Worm (Caenorhabditis elegans) whole organism, L2 larva: Measurements from ENCODE around the gene Y69H2.1.

ENCODE experiments used
- C34F6.9 ChIP-seq: fragments of 150-350 bp; optimal IDR thresholded peaks from 2 replicates; lab custom pipeline; 2014; ENCODE audit warnings: missing biosample characterization, missing genetic modification characterization
- F13H6.1 ChIP-seq: sonication (generic microtip); optimal IDR thresholded peaks from 2 replicates; lab custom pipeline; 2016; ENCODE audit warnings: missing genetic modification characterization, missing compliant biosample characterization
- R02D3.7 ChIP-seq: fragments of 150-350 bp; optimal IDR thresholded peaks from 2 replicates; lab custom pipeline; 2014; ENCODE audit warnings: missing biosample characterization, missing genetic modification characterization
- ZK546.5 ChIP-seq: sonication (generic microtip); optimal IDR thresholded peaks from 2 replicates; lab custom pipeline; 2017; ENCODE audit warnings: missing biosample characterization, missing genetic modification characterization
- alr-1 ChIP-seq: fragments of 150-350 bp; optimal IDR thresholded peaks from 2 replicates; lab custom pipeline; 2014; ENCODE audit warnings: missing biosample characterization, missing genetic modification characterization
- aly-2 ChIP-seq: fragments of 150-350 bp; optimal IDR thresholded peaks from 2 replicates; lab custom pipeline; 2014; ENCODE audit warnings: missing biosample characterization, missing genetic modification characterization
- ama-1 ChIP-seq: fragments of 150-350 bp; optimal IDR thresholded peaks from 2 replicates; lab custom pipeline; 2018; ENCODE audit warnings: inconsistent platforms
- blmp-1 ChIP-seq: sonication (generic microtip); optimal IDR thresholded peaks from 2 replicates; lab custom pipeline; 2017; ENCODE audit warnings: missing genetic modification characterization, mild to moderate bottlenecking, missing compliant biosample characterization, antibody characterized with exemption, moderate library complexity; ENCODE audit not compliant: insufficient read depth
- ceh-16 ChIP-seq: fragments of 150-350 bp; optimal IDR thresholded peaks from 2 replicates; lab custom pipeline; 2014; ENCODE audit warnings: missing biosample characterization, missing genetic modification characterization
- ceh-82 ChIP-seq: fragments of 150-350 bp; optimal IDR thresholded peaks from 2 replicates; lab custom pipeline; 2014; ENCODE audit warnings: missing biosample characterization, missing genetic modification characterization
- dmd-4 ChIP-seq: sonication (generic microtip); optimal IDR thresholded peaks from 2 replicates; lab custom pipeline; 2017; ENCODE audit warnings: missing biosample characterization, missing genetic modification characterization
- elt-1 ChIP-seq: fragments of 150-350 bp; optimal IDR thresholded peaks from 2 replicates; lab custom pipeline; 2014; ENCODE audit warnings: missing biosample characterization, missing genetic modification characterization
- elt-3 ChIP-seq: sonication (generic microtip); optimal IDR thresholded peaks from 2 replicates; lab custom pipeline; 2017; ENCODE audit warnings: missing biosample characterization, missing genetic modification characterization
- fos-1 ChIP-seq: fragments of 150-350 bp; optimal IDR thresholded peaks from 2 replicates; lab custom pipeline; 2014; ENCODE audit warnings: missing biosample characterization, missing genetic modification characterization
- gmeb-1 ChIP-seq: fragments of 150-350 bp; optimal IDR thresholded peaks from 2 replicates; lab custom pipeline; 2014; ENCODE audit warnings: missing biosample characterization, missing genetic modification characterization
- lin-11 ChIP-seq: fragments of 150-350 bp; sonication (generic microtip); optimal IDR thresholded peaks from 2 replicates; lab custom pipeline; 2014; ENCODE audit warnings: missing biosample characterization, missing genetic modification characterization, inconsistent platforms, mixed read lengths
- lin-13 ChIP-seq: fragments of 150-350 bp; optimal IDR thresholded peaks from 2 replicates; lab custom pipeline; 2014; ENCODE audit warnings: missing biosample characterization, missing genetic modification reagents, missing genetic modification characterization
- lin-39 ChIP-seq: fragments of 150-350 bp; optimal IDR thresholded peaks from 2 replicates; lab custom pipeline; 2014; ENCODE audit warnings: missing biosample characterization, missing genetic modification reagents, missing genetic modification characterization
- lsy-2 ChIP-seq, 2 experiments: fragments of 150-350 bp in 1 of 2; sonication (generic microtip) in 1 of 2; optimal IDR thresholded peaks; 2 replicates each; lab custom pipeline; 2014 to 2017; ENCODE audit warnings: missing biosample characterization in 2 of 2, missing genetic modification characterization in 2 of 2
- mab-5 ChIP-seq: fragments of 150-350 bp; optimal IDR thresholded peaks from 2 replicates; lab custom pipeline; 2014; ENCODE audit warnings: missing biosample characterization, missing genetic modification characterization
- mbf-1 ChIP-seq: sonication (generic microtip); optimal IDR thresholded peaks from 2 replicates; lab custom pipeline; 2017; ENCODE audit warnings: missing biosample characterization, missing genetic modification characterization
- mdl-1 ChIP-seq, 2 experiments: fragments of 150-350 bp in 1 of 2; sonication (generic microtip) in 1 of 2; optimal IDR thresholded peaks; 2 replicates each; lab custom pipeline; 2017; ENCODE audit warnings: missing biosample characterization in 2 of 2, missing genetic modification characterization in 2 of 2
- nhr-10 ChIP-seq: sonication (generic microtip); optimal IDR thresholded peaks from 2 replicates; lab custom pipeline; 2017; ENCODE audit warnings: missing biosample characterization, missing genetic modification characterization
- nhr-11 ChIP-seq: fragments of 150-350 bp; optimal IDR thresholded peaks from 2 replicates; lab custom pipeline; 2014; ENCODE audit warnings: missing biosample characterization, missing genetic modification characterization
- nhr-12 ChIP-seq: fragments of 150-350 bp; optimal IDR thresholded peaks from 2 replicates; lab custom pipeline; 2014; ENCODE audit warnings: missing biosample characterization, missing genetic modification characterization
- nhr-129 ChIP-seq: fragments of 150-350 bp; optimal IDR thresholded peaks from 2 replicates; lab custom pipeline; 2014; ENCODE audit warnings: missing biosample characterization, missing genetic modification characterization
- nhr-21 ChIP-seq: fragments of 150-350 bp; optimal IDR thresholded peaks from 2 replicates; lab custom pipeline; 2014; ENCODE audit warnings: missing biosample characterization, missing genetic modification characterization
- nhr-23 ChIP-seq: fragments of 150-350 bp; optimal IDR thresholded peaks from 2 replicates; lab custom pipeline; 2014; ENCODE audit warnings: missing biosample characterization, missing genetic modification reagents, missing genetic modification characterization
- nhr-237 ChIP-seq: fragments of 150-350 bp; optimal IDR thresholded peaks from 2 replicates; lab custom pipeline; 2014; ENCODE audit warnings: missing biosample characterization, missing genetic modification characterization
- nhr-6 ChIP-seq: fragments of 150-350 bp; optimal IDR thresholded peaks from 2 replicates; lab custom pipeline; 2014; ENCODE audit warnings: missing biosample characterization, missing genetic modification characterization
- nhr-77 ChIP-seq: fragments of 150-350 bp; optimal IDR thresholded peaks from 2 replicates; lab custom pipeline; 2014; ENCODE audit warnings: missing biosample characterization, missing genetic modification characterization
- peb-1 ChIP-seq: fragments of 150-350 bp; optimal IDR thresholded peaks from 2 replicates; lab custom pipeline; 2014; ENCODE audit warnings: missing biosample characterization, missing genetic modification characterization
- sem-4 ChIP-seq: fragments of 150-350 bp; optimal IDR thresholded peaks from 2 replicates; lab custom pipeline; 2014; ENCODE audit warnings: missing biosample characterization, missing genetic modification reagents, missing genetic modification characterization
- skn-1 ChIP-seq: sonication (generic microtip); optimal IDR thresholded peaks from 2 replicates; lab custom pipeline; 2017; ENCODE audit warnings: missing biosample characterization, missing genetic modification characterization
- sma-3 ChIP-seq: sonication (generic microtip); optimal IDR thresholded peaks from 2 replicates; lab custom pipeline; 2016; ENCODE audit warnings: missing genetic modification reagents, missing genetic modification characterization, missing compliant biosample characterization
- sma-9 ChIP-seq, 2 experiments: fragments of 150-350 bp in 1 of 2; sonication (generic microtip) in 1 of 2; optimal IDR thresholded peaks; 2 replicates each; lab custom pipeline; 2014 to 2016; ENCODE audit warnings: missing genetic modification characterization in 2 of 2, mild to moderate bottlenecking in 1 of 2, missing biosample characterization in 1 of 2, missing compliant biosample characterization in 1 of 2, missing genetic modification reagents in 1 of 2, moderate library complexity in 1 of 2
- snpc-4 ChIP-seq: fragments of 150-350 bp; optimal IDR thresholded peaks from 2 replicates; lab custom pipeline; 2014; ENCODE audit warnings: missing biosample characterization, missing genetic modification characterization
- unc-39 ChIP-seq: fragments of 150-350 bp; optimal IDR thresholded peaks from 2 replicates; lab custom pipeline; 2014; ENCODE audit warnings: missing biosample characterization, missing genetic modification characterization
- unc-62 ChIP-seq: fragments of 150-350 bp; optimal IDR thresholded peaks from 2 replicates; lab custom pipeline; 2014; ENCODE audit warnings: missing biosample characterization, missing genetic modification reagents, missing genetic modification characterization
- zag-1 ChIP-seq: fragments of 150-350 bp; optimal IDR thresholded peaks from 2 replicates; lab custom pipeline; 2014; ENCODE audit warnings: missing biosample characterization, missing genetic modification characterization
- ztf-1 ChIP-seq: fragments of 200-800 bp; sonication (Bioruptor generic); conservative IDR thresholded peaks from 2 replicates; pipeline ENCODE4 v1.3.6; 2022; ENCODE audit warnings: missing genetic modification characterization, missing compliant biosample characterization
- ztf-4 ChIP-seq: fragments of 150-350 bp; optimal IDR thresholded peaks from 2 replicates; lab custom pipeline; 2014; ENCODE audit warnings: missing biosample characterization, missing genetic modification characterization

Gene Y69H2.1

DNA sequence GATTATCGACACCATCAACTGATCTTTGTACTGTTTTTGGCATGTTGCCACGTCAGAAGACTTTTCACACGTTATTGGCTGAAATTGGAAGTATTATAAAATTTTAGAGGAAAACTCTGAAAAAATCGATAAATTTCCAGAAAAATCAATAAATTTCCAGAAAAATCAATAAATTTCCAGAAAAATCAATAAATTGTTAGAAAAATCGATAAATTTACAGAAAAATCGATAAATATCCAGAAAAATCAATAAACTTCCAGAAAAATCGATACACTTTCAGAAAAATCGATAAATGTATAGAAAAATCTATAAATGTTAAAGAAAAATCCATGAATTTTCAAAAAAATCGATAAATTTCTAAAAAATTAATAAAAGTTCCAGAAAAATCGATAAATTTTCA is 6.5 kb upstream of the Y69H2.1 start:
- TF ChIP-seq nhr-21 (tag; lab: Kevin White, UChicago): no peak
- no peak for TF ChIP-seq ZK546.5
- TF ChIP-seq dmd-4 (tag; lab: Kevin White, UChicago): no peak
- no peak for TF ChIP-seq sma-3 (GFP tag; lab: Kevin White, UChicago)
- no peak for TF ChIP-seq C34F6.9 (tag; lab: Kevin White, UChicago)

DNA sequence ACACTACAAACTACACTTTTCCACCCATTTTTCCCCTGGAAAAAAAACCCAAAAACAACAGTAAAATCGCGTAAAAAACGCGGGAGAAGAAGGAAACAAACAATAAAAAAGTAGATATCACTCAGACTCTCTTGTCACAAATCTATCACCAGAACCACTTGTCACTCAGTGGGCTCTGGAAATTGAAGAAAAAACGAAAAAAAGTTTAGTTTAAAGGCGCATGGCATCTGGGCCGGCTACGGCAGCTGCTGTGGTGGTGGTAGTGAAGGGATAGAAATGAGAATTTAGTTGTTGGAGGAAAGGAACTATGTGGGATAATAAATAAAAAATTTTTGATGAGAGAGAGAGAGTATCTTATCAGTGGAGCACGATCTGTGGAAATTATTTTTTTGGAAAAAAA is 5.1 kb upstream of the Y69H2.1 start:
- no peak for TF ChIP-seq unc-62 (GFP tag; lab: Kevin White, UChicago)
- TF ChIP-seq C34F6.9 (tag; lab: Kevin White, UChicago): peak; percentile 23
- TF ChIP-seq, all 48 proteins: peak for 1

DNA sequence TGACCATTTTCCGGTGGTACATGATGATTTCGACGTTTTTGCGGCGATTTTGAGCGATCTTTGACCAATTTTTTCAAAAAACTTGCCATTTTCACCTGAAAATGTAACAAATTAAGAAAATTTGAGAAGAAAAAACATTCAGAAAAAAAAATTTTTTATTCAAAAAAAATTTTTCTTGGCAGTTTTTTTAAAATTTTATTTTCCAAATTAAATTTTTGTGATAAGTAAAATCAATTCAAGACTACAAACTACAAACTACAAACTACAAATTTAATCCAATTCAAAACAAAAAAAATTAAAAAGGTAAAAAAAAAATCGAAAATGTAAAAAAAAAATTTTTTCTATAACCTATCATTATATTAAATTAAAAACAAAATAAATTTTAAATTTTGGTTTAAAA is 4.4 kb upstream of the Y69H2.1 start, which contains the start of gene Y69H2.15:
Gene Y69H2.15, minus strand, starts transcription at position 101 of the 400 bp plus-strand sequence.
- TF ChIP-seq C34F6.9 (tag; lab: Kevin White, UChicago): no peak
- no peak for TF ChIP-seq zag-1 (tag; lab: Kevin White, UChicago)
- no peak for TF ChIP-seq R02D3.7 (tag; lab: Kevin White, UChicago)
- no peak for TF ChIP-seq ceh-82 (tag; lab: Kevin White, UChicago)
- TF ChIP-seq nhr-237 (tag; lab: Kevin White, UChicago): no peak
- TF ChIP-seq ztf-1 (GFP tag; lab: Robert Waterston, UW): no peak
- no peak for TF ChIP-seq ztf-4 (tag; lab: Kevin White, UChicago)
- TF ChIP-seq nhr-21 (tag; lab: Kevin White, UChicago): no peak
- no peak for TF ChIP-seq snpc-4 (tag; lab: Kevin White, UChicago)
- no peak for TF ChIP-seq mab-5 (tag; lab: Kevin White, UChicago)
- TF ChIP-seq sma-3 (GFP tag; lab: Kevin White, UChicago): no peak
- no peak for TF ChIP-seq nhr-6
- no peak for TF ChIP-seq unc-39 (tag; lab: Kevin White, UChicago)
- no peak for TF ChIP-seq gmeb-1 (tag; lab: Kevin White, UChicago)
- no peak for TF ChIP-seq lsy-2 (tag; optimal IDR thresholded peaks at IDR 0.05; lab: Kevin White, UChicago)

DNA sequence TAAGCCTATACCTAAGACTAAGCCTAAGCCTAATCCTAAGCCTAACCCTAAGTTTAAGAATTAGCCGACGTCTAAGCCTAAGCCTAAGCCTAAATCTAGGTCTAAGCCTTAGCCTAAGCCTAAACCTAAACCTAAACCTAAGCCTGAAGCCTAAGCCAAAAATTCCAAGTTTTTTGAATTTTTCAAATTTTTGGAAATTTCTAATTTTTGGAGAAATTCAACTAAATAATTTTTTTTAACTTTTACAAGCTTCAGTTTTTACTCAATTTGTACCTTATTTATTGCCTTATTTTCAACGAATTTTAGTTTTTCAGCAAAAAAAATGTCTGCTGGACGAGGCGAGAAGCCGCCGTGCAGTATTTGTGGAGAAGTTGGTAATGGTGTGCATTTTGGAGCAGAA is 6.1 kb downstream of the Y69H2.1 start, which contains the start of gene nhr-70:
Gene nhr-70, plus strand, starts transcription at position 301 of the 400 bp plus-strand sequence.
- TF ChIP-seq ceh-16 (tag; lab: Kevin White, UChicago): no peak
- no peak for TF ChIP-seq nhr-12
- TF ChIP-seq nhr-23: no peak
- TF ChIP-seq nhr-77 (tag; lab: Kevin White, UChicago): no peak
- TF ChIP-seq ceh-82 (tag; lab: Kevin White, UChicago): no peak
- TF ChIP-seq sma-3 (GFP tag; lab: Kevin White, UChicago): no peak
- no peak for TF ChIP-seq ZK546.5
- TF ChIP-seq mab-5 (tag; lab: Kevin White, UChicago): no peak
- no peak for TF ChIP-seq mbf-1 (tag; lab: Kevin White, UChicago)
- no peak for TF ChIP-seq alr-1
- no peak for TF ChIP-seq lsy-2 (tag; optimal IDR thresholded peaks at IDR 0.05; lab: Kevin White, UChicago)
- no peak for TF ChIP-seq blmp-1 (tag; lab: Kevin White, UChicago)
- TF ChIP-seq elt-3 (tag; lab: Kevin White, UChicago): no peak
- TF ChIP-seq fos-1 (tag; lab: Kevin White, UChicago): no peak
- TF ChIP-seq mdl-1 (tag; optimal IDR thresholded peaks at IDR 0.05; lab: Kevin White, UChicago): no peak

DNA sequence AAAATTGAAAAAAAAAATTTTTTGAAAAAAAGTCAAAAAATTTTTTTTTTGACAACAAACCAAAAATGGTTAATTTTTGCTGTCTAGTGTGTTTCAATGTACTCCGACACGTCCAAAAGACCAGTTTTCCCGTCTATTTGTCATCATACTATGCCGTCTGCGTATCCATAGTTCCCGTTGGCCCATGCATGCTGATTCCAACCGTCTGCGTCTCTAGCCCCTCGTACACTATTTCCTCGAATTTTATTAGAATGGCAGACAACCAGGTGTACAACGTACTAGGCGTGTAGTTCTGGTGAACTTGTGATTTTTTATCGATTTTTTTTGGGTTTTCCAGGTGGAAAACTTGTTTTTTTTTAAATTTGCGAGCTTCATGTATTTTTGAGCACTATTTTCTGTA is 7.9 kb downstream of the Y69H2.1 start:
- no peak for TF ChIP-seq R02D3.7 (tag; lab: Kevin White, UChicago)
- peak; percentile 57 for TF ChIP-seq nhr-21 (tag; lab: Kevin White, UChicago)
- TF ChIP-seq elt-1 (tag; lab: Kevin White, UChicago): no peak
- no peak for TF ChIP-seq nhr-77 (tag; lab: Kevin White, UChicago)
- no peak for TF ChIP-seq sem-4 (tag; lab: Kevin White, UChicago)
- peak; percentile 4 for TF ChIP-seq blmp-1 (tag; lab: Kevin White, UChicago)
- TF ChIP-seq lin-13 (GFP tag; lab: Kevin White, UChicago): peak; percentile 21
- peak; percentile 50 for TF ChIP-seq snpc-4 (tag; lab: Kevin White, UChicago)
- TF ChIP-seq lsy-2 (tag; optimal IDR thresholded peaks at IDR 0.05; lab: Kevin White, UChicago): peak in 1 of 2 experiments; percentile 53
- TF ChIP-seq F13H6.1 (tag; lab: Kevin White, UChicago): peak; percentile 66
- no peak for TF ChIP-seq nhr-237 (tag; lab: Kevin White, UChicago)
- no peak for TF ChIP-seq mbf-1 (tag; lab: Kevin White, UChicago)
- peak in 1 of 2 experiments; percentile 35 for TF ChIP-seq mdl-1 (tag; optimal IDR thresholded peaks at IDR 0.05; lab: Kevin White, UChicago)
- TF ChIP-seq nhr-11: no peak
- TF ChIP-seq lin-39 (tag; lab: Kevin White, UChicago): no peak
- TF ChIP-seq unc-39 (tag; lab: Kevin White, UChicago): no peak
- no peak for TF ChIP-seq nhr-23
- no peak for TF ChIP-seq ztf-1 (GFP tag; lab: Robert Waterston, UW)
- no peak for TF ChIP-seq ama-1
- TF ChIP-seq nhr-129 (tag; lab: Kevin White, UChicago): peak; percentile 77
- no peak for TF ChIP-seq lin-11 (tag; lab: Kevin White, UChicago)
- no peak for TF ChIP-seq aly-2
- TF ChIP-seq C34F6.9 (tag; lab: Kevin White, UChicago): peak; percentile 54
- no peak for TF ChIP-seq ceh-16 (tag; lab: Kevin White, UChicago)
- TF ChIP-seq skn-1 (tag; lab: Kevin White, UChicago): peak; percentile 97
- no peak for TF ChIP-seq sma-9 (GFP tag; optimal IDR thresholded peaks at IDR 0.05; lab: Kevin White, UChicago)
- TF ChIP-seq sma-9 (tag; optimal IDR thresholded peaks at IDR 0.05; lab: Kevin White, UChicago): no peak
- TF ChIP-seq ztf-4 (tag; lab: Kevin White, UChicago): no peak
- no peak for TF ChIP-seq ZK546.5
- no peak for TF ChIP-seq elt-3 (tag; lab: Kevin White, UChicago)
- TF ChIP-seq peb-1 (tag; lab: Kevin White, UChicago): no peak
- TF ChIP-seq nhr-10 (tag; lab: Kevin White, UChicago): no peak
